Worm (Caenorhabditis elegans): ENCODE data around the gene spe-18.

The spe-18 gene

ce11 chrII:13165683-13166259, 12.6 kb upstream of the spe-18 start, which contains the start of gene moe-3 (continued):
- TF ChIP-seq F37B4.10 (GFP tag; IDR thresholded peaks at IDR 0.05) (no peak), unc-130 (GFP tag; optimal IDR thresholded peaks at IDR 0.05) (no peak), rec-8 (tag; optimal IDR thresholded peaks at IDR 0.05) (no peak), nhr-80 (tag; optimal IDR thresholded peaks at IDR 0.05) (peak; percentile 73), zfh-2 (GFP tag; conservative IDR thresholded peaks at IDR 0.05) (no peak), egrh-3 (GFP tag; IDR thresholded peaks at IDR 0.05) (no peak), sea-2 (GFP tag; IDR thresholded peaks at IDR 0.05) (no peak), mcd-1 (GFP tag; IDR thresholded peaks at IDR 0.05) (peak; percentile 23; the same call in 1 of the 2 replicates), ceh-91 (GFP tag; IDR thresholded peaks at IDR 0.05) (no peak)

ce11 chrII:13164062-13164461, 10.9 kb upstream of the spe-18 start:
- TF ChIP-seq dox-1 (GFP tag; IDR thresholded peaks at IDR 0.05), result no peak
- TF ChIP-seq attf-5 (GFP tag; optimal IDR thresholded peaks at IDR 0.05), result peak; percentile 6

- TF ChIP-seq nhr-27 (tag; optimal IDR thresholded peaks at IDR 0.05), result no peak
- no peak for TF ChIP-seq F57C9.4 (tag; optimal IDR thresholded peaks at IDR 0.05)
- TF ChIP-seq aptf-3 (GFP tag; IDR thresholded peaks at IDR 0.05), result no peak
- TF ChIP-seq akir-1 (GFP tag; optimal IDR thresholded peaks at IDR 0.05), result no peak
- no peak for TF ChIP-seq F33H1.4 (GFP tag; IDR thresholded peaks at IDR 0.05)
- TF ChIP-seq T26A5.8 (tag; optimal IDR thresholded peaks at IDR 0.05), result no peak
- TF ChIP-seq athp-1 (tag; optimal IDR thresholded peaks at IDR 0.05), result no peak
- TF ChIP-seq ZK185.1 (tag; optimal IDR thresholded peaks at IDR 0.05; ENCODE audit: poor library complexity, severe bottlenecking), result no peak
- TF ChIP-seq lir-1 (GFP tag; conservative IDR thresholded peaks at IDR 0.05), result no peak
- TF ChIP-seq dox-1 (GFP tag; IDR thresholded peaks at IDR 0.05), result no peak
- no peak for TF ChIP-seq nhr-90 (tag; optimal IDR thresholded peaks at IDR 0.05)
- TF ChIP-seq let-607 (tag; optimal IDR thresholded peaks at IDR 0.05), result no peak
- no peak for TF ChIP-seq rcor-1 (GFP tag; IDR thresholded peaks at IDR 0.05)
Measured at ce11 chrII:13163009-13163408, 9.8 kb upstream of the spe-18 start.

- TF ChIP-seq cebp-1 (GFP tag; IDR thresholded peaks at IDR 0.05), result no peak
- peak; percentile 38 for TF ChIP-seq cebp-1 (tag; optimal IDR thresholded peaks at IDR 0.05)
- no peak for TF ChIP-seq snpc-1.1 (tag; optimal IDR thresholded peaks at IDR 0.05; ENCODE audit: insufficient read depth)
- 0 out of 2 replicates have a peak, but pooled peaks have one; percentile 49 for TF ChIP-seq F37B4.10 (GFP tag; IDR thresholded peaks at IDR 0.05)
Measured at ce11 chrII:13159869-13160268, 6.7 kb upstream of the spe-18 start.

- TF ChIP-seq mxl-1 (tag; optimal IDR thresholded peaks at IDR 0.05), result no peak
- peak; percentile 6 for TF ChIP-seq snpc-1.3 (tag; optimal IDR thresholded peaks at IDR 0.05; ENCODE audit: insufficient read depth)
- TF ChIP-seq lin-35 (GFP tag; optimal IDR thresholded peaks at IDR 0.05), result peak; percentile 51 to 97 (median 61)
- no peak for TF ChIP-seq mes-4 (tag; optimal IDR thresholded peaks at IDR 0.05)
- peak; percentile 40 for TF ChIP-seq snpc-4 (GFP tag; optimal IDR thresholded peaks at IDR 0.05)
- peak; percentile 47 to 78 (median 62) for TF ChIP-seq snpc-4 (tag; optimal IDR thresholded peaks at IDR 0.05)
- no peak for TF ChIP-seq ztf-6 (GFP tag; IDR thresholded peaks at IDR 0.05)
- no peak for TF ChIP-seq cebp-2 (GFP tag; IDR thresholded peaks at IDR 0.05)
- TF ChIP-seq cebp-1 (GFP tag; IDR thresholded peaks at IDR 0.05), result no peak
- TF ChIP-seq cebp-1 (tag; optimal IDR thresholded peaks at IDR 0.05), result peak; percentile 71
- peak; percentile 18 for TF ChIP-seq ceh-27 (GFP tag; optimal IDR thresholded peaks at IDR 0.05)
- no peak for TF ChIP-seq hlh-12 (tag; optimal IDR thresholded peaks at IDR 0.05)
- no peak for TF ChIP-seq rpc-1 (optimal IDR thresholded peaks at IDR 0.05)
- TF ChIP-seq rpc-1 (tag; optimal IDR thresholded peaks at IDR 0.05), result no peak
- TF ChIP-seq hlh-26 (GFP tag; conservative IDR thresholded peaks at IDR 0.05), result no peak
- 0 out of 2 replicates have a peak, but pooled peaks have one; percentile 42 for TF ChIP-seq hmg-20 (GFP tag; IDR thresholded peaks at IDR 0.05)
- peak; percentile 32 for TF ChIP-seq nhr-80 (tag; optimal IDR thresholded peaks at IDR 0.05)
- no peak for TF ChIP-seq ets-4 (GFP tag; optimal IDR thresholded peaks at IDR 0.05)
- peak; percentile 67 for TF ChIP-seq ceh-100 (GFP tag; IDR thresholded peaks at IDR 0.05)
Measured at ce11 chrII:13156971-13157370, 3.8 kb upstream of the spe-18 start, which contains the start of the genes hpr-17 and F32A11.1. TSS of gene hpr-17 (minus strand) at chrII:13157047. TSS of gene F32A11.1 (plus strand) at chrII:13157329.
